Worm (Caenorhabditis elegans) whole organism, young adult: Measurements from ENCODE around the gene snt-5.
A peak's percentile ranks its signal among the peaks of the same experiment; 100 is the strongest.

Experiments used
- B0261.1 ChIP-seq: sonication (generic microtip); optimal IDR thresholded peaks from 2 replicates; lab custom pipeline; 2016; ENCODE audit warnings: mild to moderate bottlenecking, missing genetic modification characterization, moderate library complexity, missing compliant biosample characterization
- F10E7.11 ChIP-seq: sonication (generic microtip); optimal IDR thresholded peaks from 2 replicates; lab custom pipeline; 2017; ENCODE audit warnings: mild to moderate bottlenecking, missing genetic modification characterization, moderate library complexity, missing compliant biosample characterization
- F52B5.7 ChIP-seq: sonication (generic microtip); optimal IDR thresholded peaks from 2 replicates; lab custom pipeline; 2016; ENCODE audit warnings: mild to moderate bottlenecking, missing genetic modification characterization, missing compliant biosample characterization
- F55B11.4 ChIP-seq: sonication (generic microtip); optimal IDR thresholded peaks from 2 replicates; lab custom pipeline; 2016; ENCODE audit warnings: missing compliant biosample characterization, missing genetic modification characterization, borderline replicate concordance; ENCODE audit not compliant: insufficient read depth
- Y56A3A.18 ChIP-seq: fragments of 200-800 bp; sonication (Bioruptor generic); IDR thresholded peaks from 2 replicates; pipeline ENCODE4 v1.3.6; 2022; ENCODE audit warnings: missing genetic modification reagents, missing genetic modification characterization, missing compliant biosample characterization
- Y95B8A.8 ChIP-seq: fragments of 200-800 bp; sonication (Bioruptor generic); IDR thresholded peaks from 2 replicates; pipeline ENCODE4 v1.3.6; 2022; ENCODE audit warnings: missing genetic modification reagents, missing genetic modification characterization, missing compliant biosample characterization
- aptf-2 ChIP-seq: fragments of 200-800 bp; sonication (Bioruptor generic); conservative IDR thresholded peaks from 2 replicates; pipeline ENCODE4 v1.3.6; 2022; ENCODE audit warnings: missing genetic modification reagents, missing genetic modification characterization, missing compliant biosample characterization
- attf-6 ChIP-seq: fragments of 200-800 bp; sonication (Bioruptor generic); IDR thresholded peaks from 2 replicates; pipeline ENCODE4 v1.3.6; 2022; ENCODE audit warnings: missing genetic modification reagents, missing genetic modification characterization, missing compliant biosample characterization
- cebp-1 ChIP-seq, 2 experiments: fragments of 200-800 bp in 1 of 2; sonication (Bioruptor generic) in 1 of 2; sonication (generic microtip) in 1 of 2; IDR thresholded peaks in 1 of 2; optimal IDR thresholded peaks in 1 of 2; 2 replicates each; pipeline versions ENCODE4 v1.3.6 to Lab custom; 2017 to 2022; ENCODE audit warnings: missing compliant biosample characterization in 2 of 2, missing genetic modification characterization in 2 of 2, mild to moderate bottlenecking in 1 of 2, missing genetic modification reagents in 1 of 2, moderate library complexity in 1 of 2
- ceh-40 ChIP-seq: fragments of 200-800 bp; sonication (Bioruptor generic); IDR thresholded peaks from 2 replicates; pipeline ENCODE4 v1.3.6; 2022; ENCODE audit warnings: missing genetic modification characterization, missing compliant biosample characterization
- ceh-58 ChIP-seq: fragments of 200-800 bp; sonication (Bioruptor generic); IDR thresholded peaks from 2 replicates; pipeline ENCODE4 v1.3.6; 2022; ENCODE audit warnings: missing genetic modification characterization, missing compliant biosample characterization
- dpff-1 ChIP-seq: sonication (generic microtip); optimal IDR thresholded peaks from 2 replicates; lab custom pipeline; 2017; ENCODE audit warnings: mild to moderate bottlenecking, missing genetic modification characterization, missing compliant biosample characterization
- efl-1 ChIP-seq: fragments of 150-350 bp; optimal IDR thresholded peaks from 2 replicates; lab custom pipeline; 2014; ENCODE audit warnings: missing biosample characterization, missing genetic modification reagents, missing genetic modification characterization
- egl-18 ChIP-seq: fragments of 200-800 bp; sonication (Bioruptor generic); IDR thresholded peaks from 2 replicates; pipeline ENCODE4 v1.3.6; 2022; ENCODE audit warnings: missing genetic modification reagents, missing genetic modification characterization, missing compliant biosample characterization
- egl-44 ChIP-seq: fragments of 200-800 bp; sonication (Bioruptor generic); IDR thresholded peaks from 2 replicates; pipeline ENCODE4 v1.3.6; 2022; ENCODE audit warnings: missing genetic modification reagents, missing genetic modification characterization, missing compliant biosample characterization
- gei-17 ChIP-seq: fragments of 200-800 bp; sonication (Bioruptor generic); optimal IDR thresholded peaks from 2 replicates; lab custom pipeline; 2018; ENCODE audit warnings: mild to moderate bottlenecking, missing genetic modification characterization, missing compliant biosample characterization
- hlh-12 ChIP-seq: sonication (generic microtip); optimal IDR thresholded peaks from 2 replicates; lab custom pipeline; 2016; ENCODE audit warnings: missing genetic modification characterization, missing compliant biosample characterization
- hlh-26 ChIP-seq: fragments of 200-800 bp; sonication (Bioruptor generic); conservative IDR thresholded peaks from 2 replicates; pipeline ENCODE4 v1.3.6; 2022; ENCODE audit warnings: missing genetic modification reagents, missing genetic modification characterization, missing compliant biosample characterization
- lin-35 ChIP-seq, 3 experiments: fragments of 150-350 bp in 2 of 3; sonication (generic microtip) in 1 of 3; optimal IDR thresholded peaks; 2 replicates each; lab custom pipeline; 2014 to 2018; ENCODE audit warnings: missing biosample characterization in 3 of 3, missing genetic modification characterization in 3 of 3, missing genetic modification reagents in 3 of 3
- lir-1 ChIP-seq: fragments of 200-800 bp; sonication (Bioruptor generic); conservative IDR thresholded peaks from 2 replicates; pipeline ENCODE4 v1.3.6; 2022; ENCODE audit warnings: missing genetic modification reagents, missing genetic modification characterization, missing compliant biosample characterization
- madf-10 ChIP-seq: sonication (generic microtip); optimal IDR thresholded peaks from 2 replicates; lab custom pipeline; 2016; ENCODE audit warnings: mild to moderate bottlenecking, missing genetic modification characterization, missing compliant biosample characterization
- mes-4 ChIP-seq: sonication (generic microtip); optimal IDR thresholded peaks from 2 replicates; lab custom pipeline; 2016; ENCODE audit warnings: missing genotype, missing genetic modification characterization, missing compliant biosample characterization
- mxl-1 ChIP-seq: sonication (generic microtip); optimal IDR thresholded peaks from 2 replicates; lab custom pipeline; 2016; ENCODE audit warnings: missing genetic modification characterization, missing compliant biosample characterization
- nfya-1 ChIP-seq: sonication (generic microtip); optimal IDR thresholded peaks from 2 replicates; lab custom pipeline; 2017; ENCODE audit warnings: antibody characterized with exemption, missing compliant biosample characterization, missing genetic modification characterization, borderline replicate concordance; ENCODE audit not compliant: insufficient read depth
- nhr-80 ChIP-seq: sonication (generic microtip); optimal IDR thresholded peaks from 2 replicates; lab custom pipeline; 2016; ENCODE audit warnings: missing genetic modification characterization, missing compliant biosample characterization
- repo-1 ChIP-seq: sonication (generic microtip); optimal IDR thresholded peaks from 2 replicates; lab custom pipeline; 2017; ENCODE audit warnings: mild to moderate bottlenecking, missing genetic modification characterization, missing compliant biosample characterization
- snpc-1.1 ChIP-seq: sonication (generic microtip); optimal IDR thresholded peaks from 2 replicates; lab custom pipeline; 2017; ENCODE audit warnings: missing genetic modification characterization, mild to moderate bottlenecking, missing compliant biosample characterization, antibody characterized with exemption, moderate library complexity, missing genotype, missing genetic modification reagents; ENCODE audit not compliant: insufficient read depth
- snpc-3.4 ChIP-seq: sonication (generic microtip); optimal IDR thresholded peaks from 2 replicates; lab custom pipeline; 2017; ENCODE audit warnings: missing genetic modification characterization, mild to moderate bottlenecking, missing compliant biosample characterization, antibody characterized with exemption, moderate library complexity, missing genotype, missing genetic modification reagents
- tbx-9 ChIP-seq: sonication (generic microtip); optimal IDR thresholded peaks from 2 replicates; lab custom pipeline; 2016; ENCODE audit warnings: borderline replicate concordance, missing genetic modification characterization, inconsistent platforms, missing compliant biosample characterization
- unc-62 ChIP-seq: fragments of 150-350 bp; optimal IDR thresholded peaks from 2 replicates; lab custom pipeline; 2014; ENCODE audit warnings: missing biosample characterization, missing genetic modification reagents, missing genetic modification characterization
- xnd-1 ChIP-seq: sonication (generic microtip); optimal IDR thresholded peaks from 2 replicates; lab custom pipeline; 2016; ENCODE audit warnings: missing genotype, missing genetic modification reagents, missing genetic modification characterization, missing compliant biosample characterization
- zfh-2 ChIP-seq: fragments of 200-800 bp; sonication (Bioruptor generic); conservative IDR thresholded peaks from 2 replicates; pipeline ENCODE4 v1.3.6; 2022; ENCODE audit warnings: missing genetic modification reagents, missing genetic modification characterization, missing compliant biosample characterization
- ztf-18 ChIP-seq: sonication (generic microtip); optimal IDR thresholded peaks from 2 replicates; lab custom pipeline; 2016; ENCODE audit warnings: missing genotype, mild to moderate bottlenecking, missing genetic modification characterization, missing compliant biosample characterization
- ztf-3 ChIP-seq: fragments of 200-800 bp; sonication (Bioruptor generic); optimal IDR thresholded peaks from 2 replicates; lab custom pipeline; 2018; ENCODE audit warnings: mild to moderate bottlenecking, missing genetic modification characterization, missing compliant biosample characterization

Gene snt-5

ce11 chrV:1434398-1434797 lies 23.0 kb upstream of the snt-5 start:
- TF ChIP-seq gei-17 (GFP tag; lab: Kevin White, UChicago) (no peak), snpc-3.4 (no peak), nhr-80 (tag; lab: Kevin White, UChicago) (no peak), F52B5.7 (tag; lab: Kevin White, UChicago) (no peak), lir-1 (no peak), mxl-1 (tag; lab: Kevin White, UChicago) (no peak), B0261.1 (no peak), egl-44 (GFP tag; lab: Robert Waterston, UW) (no peak), madf-10 (tag; lab: Kevin White, UChicago) (no peak), Y95B8A.8 (GFP tag; lab: Robert Waterston, UW) (no peak), ztf-18 (tag; lab: Kevin White, UChicago) (no peak), ztf-3 (GFP tag; lab: Kevin White, UChicago) (no peak), ceh-58 (GFP tag; lab: Robert Waterston, UW) (no peak), F55B11.4 (no peak), unc-62 (no peak), egl-18 (GFP tag; lab: Robert Waterston, UW) (no peak), repo-1 (tag; lab: Kevin White, UChicago) (no peak)

DNA sequence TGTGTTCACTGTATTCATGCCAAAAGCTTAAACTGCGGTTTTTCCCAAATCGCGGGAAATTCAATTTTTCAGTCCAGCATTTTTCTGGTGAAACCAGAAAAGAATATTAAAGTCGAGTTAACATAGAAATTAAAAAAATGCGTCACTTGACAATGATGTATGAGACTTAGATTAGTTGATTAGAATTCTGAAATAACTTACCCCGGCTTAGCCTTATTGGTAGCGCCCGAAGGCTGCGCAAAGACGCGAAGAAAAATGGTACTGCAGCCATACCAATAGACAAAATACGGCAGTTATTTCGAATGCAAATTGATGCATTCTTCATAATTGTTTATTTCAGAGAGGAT lies 22.0 kb upstream of the snt-5 start:
- TF ChIP-seq attf-6 (GFP tag; lab: Robert Waterston, UW) (no peak), dpff-1 (tag; lab: Kevin White, UChicago) (no peak), xnd-1 (tag; lab: Kevin White, UChicago) (no peak), lir-1 (no peak), Y56A3A.18 (no peak), cebp-1 (GFP tag; IDR thresholded peaks at IDR 0.05; lab: Robert Waterston, UW) (no peak), cebp-1 (tag; optimal IDR thresholded peaks at IDR 0.05; lab: Kevin White, UChicago) (no peak), ceh-58 (GFP tag; lab: Robert Waterston, UW) (no peak), tbx-9 (tag; lab: Kevin White, UChicago) (no peak), ceh-40 (GFP tag; lab: Robert Waterston, UW) (no peak), F10E7.11 (tag; lab: Kevin White, UChicago) (no peak), madf-10 (tag; lab: Kevin White, UChicago) (no peak), zfh-2 (GFP tag; lab: Robert Waterston, UW) (no peak), lin-35 (GFP tag; optimal IDR thresholded peaks at IDR 0.05; lab: Kevin White, UChicago) (no peak), hlh-26 (GFP tag; lab: Robert Waterston, UW) (no peak), efl-1 (GFP tag; lab: Kevin White, UChicago) (no peak), mes-4 (tag; lab: Kevin White, UChicago) (no peak), snpc-1.1 (tag; lab: Kevin White, UChicago) (no peak), nfya-1 (tag; lab: Kevin White, UChicago) (no peak)

DNA sequence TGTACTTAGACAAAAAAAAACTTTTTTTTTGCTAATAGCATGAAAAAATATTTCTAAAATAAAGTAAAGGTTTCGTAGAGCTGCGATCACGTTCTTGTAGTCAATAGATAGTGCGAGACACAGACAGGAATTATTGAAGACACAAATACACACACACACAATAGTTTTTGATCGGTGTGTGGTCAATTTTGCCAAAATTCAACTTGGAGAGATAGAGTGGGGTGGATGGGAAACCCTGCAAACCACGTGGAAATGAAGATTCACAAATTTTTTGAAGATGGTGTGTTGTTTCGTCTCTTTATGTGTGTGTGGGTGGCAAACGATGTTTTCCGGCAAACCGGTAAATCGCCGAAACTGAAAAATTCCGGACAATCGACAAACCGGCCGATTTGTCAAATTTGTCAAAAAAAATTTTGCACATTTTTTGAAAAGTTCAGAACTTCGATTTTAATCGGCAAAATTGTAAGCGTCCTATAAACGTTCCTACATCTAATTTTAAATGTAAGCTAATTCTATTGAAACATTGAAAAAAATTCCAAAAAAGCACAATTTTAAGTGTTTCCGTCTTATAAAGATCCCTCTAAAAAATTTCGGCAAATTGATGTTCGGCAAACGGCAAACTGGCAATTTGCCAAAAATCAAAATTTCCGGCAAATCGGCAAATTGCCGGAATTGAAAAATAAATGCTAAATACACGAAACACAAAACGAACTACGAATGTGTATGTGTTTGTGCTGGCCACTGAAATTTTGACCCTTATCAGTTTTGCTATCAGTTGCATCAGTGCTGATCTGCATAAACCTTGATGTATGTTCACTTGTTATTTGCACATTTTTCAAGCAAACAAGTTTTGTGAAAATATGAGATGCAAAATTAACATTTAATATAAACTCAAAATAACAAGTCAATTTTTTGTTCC lies 21.4 kb upstream of the snt-5 start:
- TF ChIP-seq hlh-12 (no peak), aptf-2 (GFP tag; lab: Robert Waterston, UW) (no peak), nhr-80 (tag; lab: Kevin White, UChicago) (peak; percentile 26)
